Worm (Caenorhabditis elegans) whole organism, L2 larva: ENCODE data around the gene F47D12.7.

Experiments
- C34F6.9 ChIP-seq: fragments of 150-350 bp; optimal IDR thresholded peaks from 2 replicates; lab custom pipeline; 2014; ENCODE audit warnings: missing biosample characterization, missing genetic modification characterization
- R02D3.7 ChIP-seq: fragments of 150-350 bp; optimal IDR thresholded peaks from 2 replicates; lab custom pipeline; 2014; ENCODE audit warnings: missing biosample characterization, missing genetic modification characterization
- blmp-1 ChIP-seq: sonication (generic microtip); optimal IDR thresholded peaks from 2 replicates; lab custom pipeline; 2017; ENCODE audit warnings: missing genetic modification characterization, mild to moderate bottlenecking, missing compliant biosample characterization, antibody characterized with exemption, moderate library complexity; ENCODE audit not compliant: insufficient read depth
- ceh-16 ChIP-seq: fragments of 150-350 bp; optimal IDR thresholded peaks from 2 replicates; lab custom pipeline; 2014; ENCODE audit warnings: missing biosample characterization, missing genetic modification characterization
- crh-2 ChIP-seq: sonication (generic microtip); optimal IDR thresholded peaks from 2 replicates; lab custom pipeline; 2017; ENCODE audit warnings: missing biosample characterization, missing genetic modification characterization
- egl-27 ChIP-seq: sonication (generic microtip); optimal IDR thresholded peaks from 3 replicates; lab custom pipeline; 2017; ENCODE audit warnings: missing biosample characterization, missing genetic modification reagents, missing genetic modification characterization
- fos-1 ChIP-seq: fragments of 150-350 bp; optimal IDR thresholded peaks from 2 replicates; lab custom pipeline; 2014; ENCODE audit warnings: missing biosample characterization, missing genetic modification characterization
- lin-13 ChIP-seq: fragments of 150-350 bp; optimal IDR thresholded peaks from 2 replicates; lab custom pipeline; 2014; ENCODE audit warnings: missing biosample characterization, missing genetic modification reagents, missing genetic modification characterization
- lsy-2 ChIP-seq, 2 experiments: fragments of 150-350 bp in 1 of 2; sonication (generic microtip) in 1 of 2; optimal IDR thresholded peaks; 2 replicates each; lab custom pipeline; 2014 to 2017; ENCODE audit warnings: missing biosample characterization in 2 of 2, missing genetic modification characterization in 2 of 2
- nhr-129 ChIP-seq: fragments of 150-350 bp; optimal IDR thresholded peaks from 2 replicates; lab custom pipeline; 2014; ENCODE audit warnings: missing biosample characterization, missing genetic modification characterization
- nhr-21 ChIP-seq: fragments of 150-350 bp; optimal IDR thresholded peaks from 2 replicates; lab custom pipeline; 2014; ENCODE audit warnings: missing biosample characterization, missing genetic modification characterization
- nhr-23 ChIP-seq: fragments of 150-350 bp; optimal IDR thresholded peaks from 2 replicates; lab custom pipeline; 2014; ENCODE audit warnings: missing biosample characterization, missing genetic modification reagents, missing genetic modification characterization
- nhr-237 ChIP-seq: fragments of 150-350 bp; optimal IDR thresholded peaks from 2 replicates; lab custom pipeline; 2014; ENCODE audit warnings: missing biosample characterization, missing genetic modification characterization
- nhr-25 ChIP-seq: fragments of 150-350 bp; sonication (generic microtip); optimal IDR thresholded peaks from 3 replicates; lab custom pipeline; 2014; ENCODE audit warnings: missing biosample characterization, missing genetic modification characterization
- sem-4 ChIP-seq: fragments of 150-350 bp; optimal IDR thresholded peaks from 2 replicates; lab custom pipeline; 2014; ENCODE audit warnings: missing biosample characterization, missing genetic modification reagents, missing genetic modification characterization
- sma-9 ChIP-seq, 2 experiments: fragments of 150-350 bp in 1 of 2; sonication (generic microtip) in 1 of 2; optimal IDR thresholded peaks; 2 replicates each; lab custom pipeline; 2014 to 2016; ENCODE audit warnings: missing genetic modification characterization in 2 of 2, mild to moderate bottlenecking in 1 of 2, missing biosample characterization in 1 of 2, missing compliant biosample characterization in 1 of 2, missing genetic modification reagents in 1 of 2, moderate library complexity in 1 of 2
- unc-39 ChIP-seq: fragments of 150-350 bp; optimal IDR thresholded peaks from 2 replicates; lab custom pipeline; 2014; ENCODE audit warnings: missing biosample characterization, missing genetic modification characterization
- unc-55 ChIP-seq: fragments of 150-350 bp; sonication (generic microtip); optimal IDR thresholded peaks from 3 replicates; lab custom pipeline; 2014; ENCODE audit warnings: missing biosample characterization, missing genetic modification reagents, missing genetic modification characterization

F47D12.7 gene

ce11 chrIII:6251511-6251910 lies 44.3 kb downstream of the F47D12.7 start, which contains the start of gene amdh-1:
Gene amdh-1 (plus strand): TSS chrIII:6251811.
- no peak for TF ChIP-seq nhr-23 (tag; lab: Kevin White, UChicago)
- no peak for TF ChIP-seq sma-9 (GFP tag; optimal IDR thresholded peaks at IDR 0.05; lab: Kevin White, UChicago)
- no peak for TF ChIP-seq sma-9 (tag; optimal IDR thresholded peaks at IDR 0.05; lab: Kevin White, UChicago)
- TF ChIP-seq lin-13 (GFP tag; lab: Kevin White, UChicago): no peak
- no peak for TF ChIP-seq ceh-16 (tag; lab: Kevin White, UChicago)
- TF ChIP-seq nhr-21: no peak

ce11 chrIII:6248064-6248687 lies 47.6 kb downstream of the F47D12.7 start, which contains the start of the genes gen-1 and stt-3:
Gene gen-1 (minus strand): TSS chrIII:6248158.
Gene stt-3 (plus strand): TSS chrIII:6248637.
- TF ChIP-seq C34F6.9 (tag; lab: Kevin White, UChicago): peak; percentile 18
- peak; percentile 43 for TF ChIP-seq nhr-129
- TF ChIP-seq nhr-237 (tag; lab: Kevin White, UChicago): no peak
- peak; percentile 86 for TF ChIP-seq crh-2 (tag; lab: Kevin White, UChicago)

- TF ChIP-seq lsy-2 (tag; optimal IDR thresholded peaks at IDR 0.05; lab: Kevin White, UChicago) (no peak), nhr-25 (tag; lab: Kevin White, UChicago) (no peak), blmp-1 (no peak), egl-27 (tag; lab: Kevin White, UChicago) (no peak), lin-13 (GFP tag; lab: Kevin White, UChicago) (no peak), R02D3.7 (no peak), sma-9 (GFP tag; optimal IDR thresholded peaks at IDR 0.05; lab: Kevin White, UChicago) (no peak), sma-9 (tag; optimal IDR thresholded peaks at IDR 0.05; lab: Kevin White, UChicago) (no peak), ceh-16 (tag; lab: Kevin White, UChicago) (no peak), unc-39 (no peak), unc-55 (GFP tag; lab: Kevin White, UChicago) (no peak), fos-1 (tag; lab: Kevin White, UChicago) (no peak), nhr-23 (tag; lab: Kevin White, UChicago) (no peak), sem-4 (no peak)
Measured at ce11 chrIII:6245728-6246127, 50.1 kb downstream of the F47D12.7 start, which contains the start of gene bcas-2. Gene bcas-2 (minus strand): TSS chrIII:6245828.
